Worm (Caenorhabditis elegans): Measurements from ENCODE around the gene Y67H2A.2.

DNA sequence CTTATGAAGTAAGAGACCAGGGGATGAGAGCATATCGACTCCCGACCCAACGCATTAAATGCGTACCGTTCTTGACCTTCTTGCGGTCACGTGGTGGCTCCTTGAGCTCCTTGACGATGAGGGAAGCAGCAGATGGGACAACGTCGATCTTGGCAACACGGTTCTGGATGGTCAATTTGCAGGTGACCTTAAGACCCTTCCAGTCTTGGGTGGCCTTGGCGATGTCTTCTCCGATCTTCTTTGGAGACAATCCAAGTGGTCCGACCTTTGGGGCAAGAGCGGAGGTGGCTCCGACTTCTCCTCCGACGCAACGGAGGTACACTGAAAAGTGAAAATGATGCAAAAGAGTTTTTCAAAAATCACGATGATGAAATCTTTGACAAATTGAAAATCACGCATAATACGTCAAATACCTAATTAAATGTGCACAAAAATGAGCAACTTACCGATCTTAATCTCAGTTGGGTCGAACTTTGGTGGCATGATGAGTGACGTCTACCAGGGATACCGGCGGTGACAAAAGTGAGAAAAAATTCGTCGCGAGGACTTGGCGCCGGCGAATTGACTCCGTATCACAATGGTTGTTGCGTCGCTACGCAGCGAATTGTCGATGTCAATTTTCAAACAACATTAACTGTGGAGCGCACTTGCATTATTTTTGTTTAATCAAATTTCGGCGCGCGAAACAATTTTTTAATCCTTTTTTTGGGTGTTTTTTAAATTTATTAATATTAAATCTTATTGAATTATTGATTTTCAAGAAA is 57.4 kb downstream of the Y67H2A.2 start, which contains the start of gene rpl-12:
- TF ChIP-seq ref-1 (GFP tag; conservative IDR thresholded peaks at IDR 0.05) (no peak), flt-1 (GFP tag; IDR thresholded peaks at IDR 0.05) (peak; percentile 77), med-1 (GFP tag; optimal IDR thresholded peaks at IDR 0.05; ENCODE audit: insufficient read depth) (no peak), cog-1 (tag; optimal IDR thresholded peaks at IDR 0.05) (peak; percentile 98), T22C8.4 (GFP tag; IDR thresholded peaks at IDR 0.05) (peak; percentile 58; the same call in 1 of the 2 replicates), klf-2 (GFP tag; conservative IDR thresholded peaks at IDR 0.05) (0 out of 2 replicates have a peak, but pooled peaks have one; percentile 15), tab-1 (GFP tag; IDR thresholded peaks at IDR 0.05) (no peak), ztf-23 (GFP tag; IDR thresholded peaks at IDR 0.05) (peak; percentile 89), ztf-29 (GFP tag; IDR thresholded peaks at IDR 0.05) (no peak)
